Fruit fly (Drosophila melanogaster): ENCODE results near the gene CG42724.

DNA sequence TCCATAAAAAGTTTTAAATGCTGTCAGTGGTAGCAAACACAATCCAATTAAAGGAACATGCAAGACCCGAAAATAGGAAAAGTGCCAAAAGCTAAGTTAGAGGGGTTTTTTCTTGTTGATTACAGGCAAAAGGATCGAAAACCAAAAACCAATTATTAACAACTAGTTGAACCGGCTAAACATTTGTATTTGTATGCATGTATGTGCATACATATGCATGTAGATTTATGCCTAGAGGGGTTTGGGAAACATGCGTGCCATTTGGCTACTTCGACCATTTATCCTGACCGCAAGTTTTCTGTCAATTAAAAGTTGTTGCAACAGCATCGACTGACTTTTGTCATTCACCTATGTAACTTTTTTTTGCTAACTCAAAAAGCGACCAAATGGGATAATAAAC lies 40.4 kb upstream of the CG42724 start:
- TF ChIP-seq CG8632 (GFP tag; optimal IDR thresholded peaks at IDR 0.05) (no peak), CG16779 (tag; optimal IDR thresholded peaks at IDR 0.05) (no peak), fkh (GFP tag; optimal IDR thresholded peaks at IDR 0.05) (no peak), Sox15 (GFP tag; optimal IDR thresholded peaks at IDR 0.05) (no peak), Hr38 (GFP tag; optimal IDR thresholded peaks at IDR 0.05) (no peak), vri (GFP tag; optimal IDR thresholded peaks at IDR 0.05) (no peak), CG6854 (GFP tag; optimal IDR thresholded peaks at IDR 0.05) (no peak), Sox102F (GFP tag; optimal IDR thresholded peaks at IDR 0.05) (no peak), Lpt (GFP tag; optimal IDR thresholded peaks at IDR 0.05) (no peak), cyc (GFP tag; optimal IDR thresholded peaks at IDR 0.05) (no peak)
